Fruit fly (Drosophila melanogaster): ENCODE data around the gene Ns3.

The Ns3 gene

DNA sequence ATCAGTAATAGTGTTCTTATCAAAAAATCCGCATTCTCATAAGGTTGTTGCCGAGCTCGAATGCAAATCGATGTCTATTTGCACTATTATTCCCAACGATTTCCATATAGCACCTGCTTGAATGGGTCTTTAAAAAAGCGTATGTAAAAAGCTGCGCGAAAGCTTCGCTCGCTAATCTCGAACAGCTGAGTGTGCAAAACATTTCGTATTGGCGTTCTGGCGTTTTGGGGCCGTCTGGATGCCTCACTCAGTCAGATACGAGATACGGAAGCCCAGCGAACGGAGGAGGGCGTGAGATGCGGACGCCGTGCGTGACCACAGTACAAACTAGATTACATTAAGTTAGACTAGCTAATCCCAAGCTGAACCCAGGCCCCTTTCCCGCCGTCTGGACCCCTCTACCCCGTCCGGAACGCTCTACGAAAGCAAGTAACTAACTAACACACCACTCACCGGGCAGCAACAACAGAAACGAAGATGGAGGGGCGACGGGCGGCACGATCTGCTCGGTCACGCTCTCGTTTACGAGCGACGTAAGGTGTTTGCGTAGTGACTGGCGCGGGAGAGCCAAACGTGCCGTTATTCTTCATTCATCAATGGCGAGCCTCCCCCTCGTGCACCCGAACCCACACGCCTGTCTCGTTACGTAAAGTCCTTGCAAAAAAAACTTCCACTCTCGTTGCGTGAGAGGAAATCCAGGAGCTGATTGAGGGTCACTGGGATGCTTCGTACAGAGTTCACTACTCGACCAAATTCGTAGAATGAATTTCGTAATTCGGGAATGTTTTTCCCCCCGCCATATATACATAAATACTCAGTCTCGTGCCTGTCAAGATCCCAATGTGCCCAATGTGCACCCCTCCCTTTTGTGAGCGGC lies 2.7 kb upstream of the Ns3 start (continued):
- no peak for TF ChIP-seq aop (GFP tag; IDR thresholded peaks at IDR 0.05)
- no peak for TF ChIP-seq en (GFP tag; optimal IDR thresholded peaks at IDR 0.05)
- TF ChIP-seq Fer2 (tag; optimal IDR thresholded peaks at IDR 0.05) = no peak
- no peak for TF ChIP-seq fd3F (GFP tag; optimal IDR thresholded peaks at IDR 0.05)
- no peak for TF ChIP-seq MESR4 (GFP tag; optimal IDR thresholded peaks at IDR 0.05)
- TF ChIP-seq CG11085 (GFP tag; IDR thresholded peaks at IDR 0.05) = no peak
- no peak for TF ChIP-seq Myb (GFP tag; optimal IDR thresholded peaks at IDR 0.05)
- no peak for TF ChIP-seq Kr (GFP tag; optimal IDR thresholded peaks at IDR 0.05)
- no peak for TF ChIP-seq HmgD (GFP tag; optimal IDR thresholded peaks at IDR 0.05)
- no peak for TF ChIP-seq zfh1 (GFP tag; IDR thresholded peaks at IDR 0.05)
- no peak for TF ChIP-seq CG10366 (GFP tag; IDR thresholded peaks at IDR 0.05)
- TF ChIP-seq pzg (GFP tag; optimal IDR thresholded peaks at IDR 0.05) = peak; percentile 25
- TF ChIP-seq chn (GFP tag; optimal IDR thresholded peaks at IDR 0.05) = no peak
- TF ChIP-seq CG9727 (GFP tag; optimal IDR thresholded peaks at IDR 0.05) = no peak
- TF ChIP-seq Gsc (GFP tag; IDR thresholded peaks at IDR 0.05) = no peak
- TF ChIP-seq CTCF (GFP tag; optimal IDR thresholded peaks at IDR 0.05) = no peak
- TF ChIP-seq HLHmδ (GFP tag; optimal IDR thresholded peaks at IDR 0.05) = no peak
- TF ChIP-seq NK7.1 (GFP tag; optimal IDR thresholded peaks at IDR 0.05) = no peak
- TF ChIP-seq knrl (GFP tag; IDR thresholded peaks at IDR 0.05; ENCODE audit: partially characterized antibody) = no peak
- TF ChIP-seq Xbp1 (GFP tag; optimal IDR thresholded peaks at IDR 0.05) = no peak
- no peak for TF ChIP-seq CG18764 (GFP tag; optimal IDR thresholded peaks at IDR 0.05)
- no peak for TF ChIP-seq CG10654 (GFP tag; optimal IDR thresholded peaks at IDR 0.05)
- TF ChIP-seq CG10959 (GFP tag; IDR thresholded peaks at IDR 0.05) = no peak
- TF ChIP-seq Bgb (GFP tag; IDR thresholded peaks at IDR 0.05; ENCODE audit: partially characterized antibody) = peak; percentile 40; the same call in 1 of the 2 replicates
- no peak for TF ChIP-seq dysf (GFP tag; IDR thresholded peaks at IDR 0.05)
- no peak for TF ChIP-seq CG9876 (GFP tag; optimal IDR thresholded peaks at IDR 0.05)
- TF ChIP-seq CG6254 (GFP tag; optimal IDR thresholded peaks at IDR 0.05) = no peak
- no peak for TF ChIP-seq ac (GFP tag; optimal IDR thresholded peaks at IDR 0.05)
- peak; percentile 5 for TF ChIP-seq CG13296 (GFP tag; optimal IDR thresholded peaks at IDR 0.05)
- TF ChIP-seq salm (tag; optimal IDR thresholded peaks at IDR 0.05) = no peak
- TF ChIP-seq CG11560 (tag; IDR thresholded peaks at IDR 0.05) = no peak
- TF ChIP-seq nmo (GFP tag; optimal IDR thresholded peaks at IDR 0.05) = no peak
- no peak for TF ChIP-seq E2f1 (GFP tag; IDR thresholded peaks at IDR 0.05)
- no peak for TF ChIP-seq phol (tag; optimal IDR thresholded peaks at IDR 0.05)
- TF ChIP-seq Ptx1 (GFP tag; IDR thresholded peaks at IDR 0.05) = no peak
- no peak for TF ChIP-seq tna (GFP tag; IDR thresholded peaks at IDR 0.05; ENCODE audit: partially characterized antibody)
- no peak for TF ChIP-seq CoRest (tag; optimal IDR thresholded peaks at IDR 0.05)
- TF ChIP-seq Opbp (GFP tag; IDR thresholded peaks at IDR 0.05; ENCODE audit: partially characterized antibody) = no peak
- TF ChIP-seq pros (GFP tag; optimal IDR thresholded peaks at IDR 0.05) = no peak
- no peak for TF ChIP-seq Oli (tag; optimal IDR thresholded peaks at IDR 0.05)
- TF ChIP-seq CG10209 (GFP tag; optimal IDR thresholded peaks at IDR 0.05) = no peak
- no peak for TF ChIP-seq HLH3B (GFP tag; IDR thresholded peaks at IDR 0.05)
- no peak for TF ChIP-seq Neu2 (GFP tag; optimal IDR thresholded peaks at IDR 0.05; ENCODE audit: borderline replicate concordance)
- no peak for TF ChIP-seq nerfin-1 (tag; optimal IDR thresholded peaks at IDR 0.05)
- no peak for TF ChIP-seq CG17385 (GFP tag; optimal IDR thresholded peaks at IDR 0.05)
- no peak for TF ChIP-seq nau (GFP tag; optimal IDR thresholded peaks at IDR 0.05)
- TF ChIP-seq sens (GFP tag) = no peak
- no peak for TF ChIP-seq kni (GFP tag; optimal IDR thresholded peaks at IDR 0.05)
- TF ChIP-seq CG10321 (GFP tag; IDR thresholded peaks at IDR 0.05) = no peak
- no peak for TF ChIP-seq CG17361 (GFP tag; IDR thresholded peaks at IDR 0.05)

Data from whole organism, embryonic.